Worm (Caenorhabditis elegans) whole organism, late embryonic: ENCODE data around the gene str-243.

ENCODE experiments used
- K02D7.2 ChIP-seq: sonication (generic microtip); optimal IDR thresholded peaks from 2 replicates; lab custom pipeline; 2017; ENCODE audit warnings: mild to moderate bottlenecking, missing genetic modification characterization, missing compliant biosample characterization
- ceh-34 ChIP-seq: sonication (generic microtip); optimal IDR thresholded peaks from 2 replicates; lab custom pipeline; 2016; ENCODE audit warnings: mild to moderate bottlenecking, missing genetic modification characterization, missing compliant biosample characterization
- fkh-10 ChIP-seq: fragments of 150-350 bp; optimal IDR thresholded peaks from 2 replicates; lab custom pipeline; 2014; ENCODE audit warnings: missing biosample characterization, missing genetic modification reagents, missing genetic modification characterization
- hlh-15 ChIP-seq: sonication (generic microtip); optimal IDR thresholded peaks from 2 replicates; lab custom pipeline; 2016; ENCODE audit warnings: missing genetic modification characterization, missing compliant biosample characterization
- npax-4 ChIP-seq: sonication (generic microtip); optimal IDR thresholded peaks from 2 replicates; lab custom pipeline; 2016; ENCODE audit warnings: missing genetic modification characterization, missing compliant biosample characterization
- ttx-3 ChIP-seq: sonication (generic microtip); optimal IDR thresholded peaks from 2 replicates; lab custom pipeline; 2016; ENCODE audit warnings: missing genetic modification reagents, missing genetic modification characterization, missing compliant biosample characterization
- zip-5 ChIP-seq: sonication (generic microtip); optimal IDR thresholded peaks from 2 replicates; lab custom pipeline; 2016; ENCODE audit warnings: missing genetic modification characterization, missing compliant biosample characterization

ce11 chrV:1532455-1532854, 9.9 kb downstream of the str-243 start:
- TF ChIP-seq ttx-3 (tag; lab: Kevin White, UChicago) (no peak), fkh-10 (GFP tag; lab: Kevin White, UChicago) (no peak), zip-5 (tag; lab: Kevin White, UChicago) (no peak), K02D7.2 (tag; lab: Kevin White, UChicago) (no peak), npax-4 (no peak), ceh-34 (tag; lab: Kevin White, UChicago) (no peak), hlh-15 (tag; lab: Kevin White, UChicago) (no peak)
